Fruit fly (Drosophila melanogaster) S2 (cell line): ENCODE measurements around the gene CG44325.

ENCODE experiments used
- CG8478 ChIP-seq: fragments of >200 bp; optimal IDR thresholded peaks from 2 replicates; lab custom pipeline; 2018
- CTCF ChIP-seq, 2 experiments: fragments of >200 bp; optimal IDR thresholded peaks; 2 replicates each; lab custom pipeline; 2018

DNA sequence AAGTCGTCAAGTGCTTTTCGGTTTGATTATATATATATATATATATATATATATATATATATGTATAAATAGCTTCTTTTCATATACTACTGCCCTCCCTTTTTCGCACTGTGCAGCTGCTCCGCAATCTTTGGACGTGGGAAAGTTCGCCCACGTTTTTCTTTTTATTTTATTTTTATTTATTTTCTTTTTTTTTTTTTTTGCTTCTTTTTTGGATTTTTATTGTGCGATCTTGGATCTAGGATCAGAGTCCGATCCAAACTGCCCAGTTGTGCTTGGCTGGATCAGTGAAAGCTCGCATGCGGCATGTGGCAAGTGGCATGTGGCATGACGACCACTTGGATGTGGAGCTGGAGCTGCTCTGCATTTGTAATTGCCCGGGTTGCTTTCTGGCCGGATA lies 14.9 kb downstream of the CG44325 start:
- TF ChIP-seq CG8478 (lab: Kevin White, UChicago) (no peak), CTCF (optimal IDR thresholded peaks at IDR 0.05; lab: Kevin White, UChicago) (no peak)
